Worm (Caenorhabditis elegans): ENCODE measurements around the gene F21A3.4.

The F21A3.4 gene

DNA sequence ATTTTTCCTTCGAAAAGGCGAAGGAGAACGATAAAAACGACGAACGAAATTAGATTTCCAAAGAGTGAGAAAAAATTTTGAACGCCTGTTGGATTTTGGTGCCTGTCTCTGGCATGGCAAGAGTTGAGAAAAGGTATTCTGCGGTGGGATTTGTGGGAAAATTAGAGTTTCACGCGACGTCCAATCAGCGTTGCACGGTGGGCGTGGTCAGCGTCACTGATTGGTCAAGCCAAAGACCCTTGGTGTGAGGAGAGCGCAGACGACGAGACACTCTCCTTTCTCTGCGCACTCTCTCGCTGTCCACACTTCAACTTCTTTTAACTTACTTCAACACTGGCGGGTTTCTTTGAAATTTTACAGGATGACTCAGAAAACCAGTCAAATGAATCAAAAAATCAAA lies 26.1 kb downstream of the F21A3.4 start:
- TF ChIP-seq ref-1 (GFP tag; conservative IDR thresholded peaks at IDR 0.05), result no peak
- TF ChIP-seq T22C8.4 (GFP tag; IDR thresholded peaks at IDR 0.05), result no peak
- no peak for TF ChIP-seq ztf-23 (GFP tag; IDR thresholded peaks at IDR 0.05)
- no peak for TF ChIP-seq tab-1 (GFP tag; IDR thresholded peaks at IDR 0.05)
- TF ChIP-seq ztf-29 (GFP tag; IDR thresholded peaks at IDR 0.05), result no peak
- no peak for TF ChIP-seq cog-1 (tag; optimal IDR thresholded peaks at IDR 0.05)
- no peak for TF ChIP-seq med-1 (GFP tag; optimal IDR thresholded peaks at IDR 0.05; ENCODE audit: insufficient read depth)
- TF ChIP-seq klf-2 (GFP tag; conservative IDR thresholded peaks at IDR 0.05), result no peak
- TF ChIP-seq flt-1 (GFP tag; IDR thresholded peaks at IDR 0.05), result no peak

- no peak for TF ChIP-seq tab-1 (GFP tag; IDR thresholded peaks at IDR 0.05)
- no peak for TF ChIP-seq flt-1 (GFP tag; IDR thresholded peaks at IDR 0.05)
- no peak for TF ChIP-seq cog-1 (tag; optimal IDR thresholded peaks at IDR 0.05)
- TF ChIP-seq ztf-23 (GFP tag; IDR thresholded peaks at IDR 0.05), result no peak
Observed at ce11 chrV:15563477-15563876, 27.1 kb downstream of the F21A3.4 start.

ce11 chrV:15563985-15564384 lies 27.6 kb downstream of the F21A3.4 start:
- no peak for TF ChIP-seq cog-1 (tag; optimal IDR thresholded peaks at IDR 0.05)
- TF ChIP-seq klf-2 (GFP tag; conservative IDR thresholded peaks at IDR 0.05), result no peak
- TF ChIP-seq ztf-29 (GFP tag; IDR thresholded peaks at IDR 0.05), result no peak
- no peak for TF ChIP-seq T22C8.4 (GFP tag; IDR thresholded peaks at IDR 0.05)
- no peak for TF ChIP-seq ref-1 (GFP tag; conservative IDR thresholded peaks at IDR 0.05)
- no peak for TF ChIP-seq ztf-23 (GFP tag; IDR thresholded peaks at IDR 0.05)
- TF ChIP-seq flt-1 (GFP tag; IDR thresholded peaks at IDR 0.05), result no peak
- no peak for TF ChIP-seq med-1 (GFP tag; optimal IDR thresholded peaks at IDR 0.05; ENCODE audit: insufficient read depth)
- TF ChIP-seq tab-1 (GFP tag; IDR thresholded peaks at IDR 0.05), result no peak

DNA sequence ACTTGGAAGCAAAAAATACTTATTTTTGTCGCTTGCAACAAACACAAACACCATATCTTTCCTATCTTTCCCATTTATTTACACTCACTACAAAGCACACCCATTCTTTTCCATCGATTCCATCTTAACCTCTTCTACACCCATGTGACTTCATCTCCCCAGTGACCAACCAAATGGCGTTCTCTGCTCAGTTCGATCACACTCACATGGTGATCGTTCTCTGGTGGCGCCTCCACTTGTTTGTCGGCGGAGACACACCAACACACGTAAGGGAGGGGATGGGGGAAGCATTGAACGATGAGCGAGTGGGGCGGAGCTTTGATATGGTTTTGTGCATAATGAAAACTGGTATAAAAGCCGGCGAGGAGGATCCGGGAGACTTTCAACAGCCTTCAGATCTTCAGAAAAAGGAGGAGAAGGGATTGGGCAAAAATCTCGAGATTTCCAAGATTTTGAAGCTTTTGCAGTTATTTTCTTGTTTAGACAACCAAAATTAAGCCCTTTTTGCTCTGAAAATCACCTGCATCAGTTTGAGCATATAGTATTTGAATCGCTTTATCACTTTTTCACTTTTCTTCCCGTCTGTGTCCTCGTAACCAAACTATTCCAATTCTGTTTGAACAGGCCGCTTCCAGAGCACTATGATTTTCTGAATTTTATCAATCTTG lies 30.2 kb downstream of the F21A3.4 start:
- no peak for TF ChIP-seq cog-1 (tag; optimal IDR thresholded peaks at IDR 0.05)
- no peak for TF ChIP-seq med-1 (GFP tag; optimal IDR thresholded peaks at IDR 0.05; ENCODE audit: insufficient read depth)
- no peak for TF ChIP-seq flt-1 (GFP tag; IDR thresholded peaks at IDR 0.05)
- no peak for TF ChIP-seq ztf-23 (GFP tag; IDR thresholded peaks at IDR 0.05)
- TF ChIP-seq ztf-29 (GFP tag; IDR thresholded peaks at IDR 0.05), result no peak
- no peak for TF ChIP-seq tab-1 (GFP tag; IDR thresholded peaks at IDR 0.05)
- TF ChIP-seq T22C8.4 (GFP tag; IDR thresholded peaks at IDR 0.05), result no peak
- no peak for TF ChIP-seq klf-2 (GFP tag; conservative IDR thresholded peaks at IDR 0.05)
- TF ChIP-seq ref-1 (GFP tag; conservative IDR thresholded peaks at IDR 0.05), result no peak

ce11 chrV:15567344-15567804 lies 31.0 kb downstream of the F21A3.4 start, which contains the start of gene acs-2:
TSS of gene acs-2 (plus strand) at chrV:15567394.
- TF ChIP-seq ztf-23 (GFP tag; IDR thresholded peaks at IDR 0.05) (no peak), flt-1 (GFP tag; IDR thresholded peaks at IDR 0.05) (no peak), cog-1 (tag; optimal IDR thresholded peaks at IDR 0.05) (no peak), tab-1 (GFP tag; IDR thresholded peaks at IDR 0.05) (no peak), ref-1 (GFP tag; conservative IDR thresholded peaks at IDR 0.05) (no peak), ztf-29 (GFP tag; IDR thresholded peaks at IDR 0.05) (no peak), klf-2 (GFP tag; conservative IDR thresholded peaks at IDR 0.05) (no peak), med-1 (GFP tag; optimal IDR thresholded peaks at IDR 0.05; ENCODE audit: insufficient read depth) (no peak), T22C8.4 (GFP tag; IDR thresholded peaks at IDR 0.05) (no peak)

DNA sequence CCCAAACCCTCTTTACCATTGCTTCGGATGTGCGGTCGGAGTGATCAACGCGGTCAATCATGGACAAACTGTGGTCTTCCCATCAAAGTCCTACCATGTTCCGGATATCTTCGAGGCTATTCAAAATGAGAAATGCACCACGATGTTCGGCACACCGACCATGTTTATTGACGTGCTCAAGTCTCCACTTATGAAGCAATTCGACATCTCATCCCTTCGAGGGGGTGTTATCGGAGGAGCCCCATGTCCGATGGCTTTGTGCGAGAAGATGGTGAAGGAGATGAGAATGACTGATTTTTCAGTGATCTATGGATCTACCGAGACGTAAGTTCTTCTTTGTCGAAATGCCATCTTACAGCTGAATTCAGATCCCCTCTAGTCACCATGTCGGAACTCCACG lies 32.0 kb downstream of the F21A3.4 start:
- no peak for TF ChIP-seq med-1 (GFP tag; optimal IDR thresholded peaks at IDR 0.05; ENCODE audit: insufficient read depth)
- no peak for TF ChIP-seq ref-1 (GFP tag; conservative IDR thresholded peaks at IDR 0.05)
- TF ChIP-seq ztf-23 (GFP tag; IDR thresholded peaks at IDR 0.05), result no peak
- no peak for TF ChIP-seq flt-1 (GFP tag; IDR thresholded peaks at IDR 0.05)
- TF ChIP-seq klf-2 (GFP tag; conservative IDR thresholded peaks at IDR 0.05), result no peak

DNA sequence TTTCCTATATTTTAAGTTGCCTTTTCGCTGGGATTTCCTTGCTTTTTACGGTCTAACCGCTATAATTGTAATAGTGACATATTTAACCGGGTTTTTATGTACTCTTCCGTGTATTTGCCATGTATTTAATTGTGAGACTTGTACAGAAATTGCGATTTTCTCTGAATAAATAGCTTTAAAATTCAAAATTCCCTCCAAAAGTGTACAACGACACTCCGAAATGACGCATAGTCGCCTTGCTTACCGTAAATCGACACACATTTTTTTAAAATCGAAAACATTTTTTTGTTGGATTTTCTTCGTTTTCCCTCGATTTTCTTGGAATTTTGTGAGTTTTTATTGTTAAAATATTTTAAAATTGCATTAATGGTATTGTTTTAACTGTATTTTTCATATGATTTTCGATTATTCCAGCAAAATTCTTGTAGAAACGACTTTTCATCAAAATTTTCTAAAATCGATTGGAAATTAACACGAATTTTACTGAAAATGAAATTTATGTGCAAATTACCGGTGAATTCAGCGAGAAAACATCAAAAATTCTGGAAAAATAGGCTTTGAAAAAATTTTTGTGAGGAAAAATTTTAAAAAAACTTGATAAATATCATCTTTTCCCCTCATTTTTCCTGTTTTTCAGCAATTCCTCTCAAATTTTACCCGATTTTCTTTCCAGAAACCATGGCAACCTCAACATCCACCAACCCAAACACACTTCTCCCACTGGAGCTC lies 33.4 kb downstream of the F21A3.4 start, which contains the start of gene lsm-5:
Gene lsm-5 (plus strand): TSS at position 679 of the 729 bp plus-strand sequence.
- TF ChIP-seq med-1 (GFP tag; optimal IDR thresholded peaks at IDR 0.05; ENCODE audit: insufficient read depth) (no peak), ztf-29 (GFP tag; IDR thresholded peaks at IDR 0.05) (no peak), ref-1 (GFP tag; conservative IDR thresholded peaks at IDR 0.05) (no peak), T22C8.4 (GFP tag; IDR thresholded peaks at IDR 0.05) (no peak), tab-1 (GFP tag; IDR thresholded peaks at IDR 0.05) (no peak), ztf-23 (GFP tag; IDR thresholded peaks at IDR 0.05) (no peak), cog-1 (tag; optimal IDR thresholded peaks at IDR 0.05) (no peak), klf-2 (GFP tag; conservative IDR thresholded peaks at IDR 0.05) (no peak), flt-1 (GFP tag; IDR thresholded peaks at IDR 0.05) (no peak)

- TF ChIP-seq klf-2 (GFP tag; conservative IDR thresholded peaks at IDR 0.05) (no peak), med-1 (GFP tag; optimal IDR thresholded peaks at IDR 0.05; ENCODE audit: insufficient read depth) (no peak), T22C8.4 (GFP tag; IDR thresholded peaks at IDR 0.05) (no peak), ref-1 (GFP tag; conservative IDR thresholded peaks at IDR 0.05) (no peak), ztf-23 (GFP tag; IDR thresholded peaks at IDR 0.05) (no peak), flt-1 (GFP tag; IDR thresholded peaks at IDR 0.05) (no peak), tab-1 (GFP tag; IDR thresholded peaks at IDR 0.05) (no peak), ztf-29 (GFP tag; IDR thresholded peaks at IDR 0.05) (no peak), cog-1 (tag; optimal IDR thresholded peaks at IDR 0.05) (no peak)
Observed at ce11 chrV:15571006-15571526, 34.6 kb downstream of the F21A3.4 start, which contains the start of gene fbxa-95. TSS of gene fbxa-95 (plus strand) at chrV:15571476.

DNA sequence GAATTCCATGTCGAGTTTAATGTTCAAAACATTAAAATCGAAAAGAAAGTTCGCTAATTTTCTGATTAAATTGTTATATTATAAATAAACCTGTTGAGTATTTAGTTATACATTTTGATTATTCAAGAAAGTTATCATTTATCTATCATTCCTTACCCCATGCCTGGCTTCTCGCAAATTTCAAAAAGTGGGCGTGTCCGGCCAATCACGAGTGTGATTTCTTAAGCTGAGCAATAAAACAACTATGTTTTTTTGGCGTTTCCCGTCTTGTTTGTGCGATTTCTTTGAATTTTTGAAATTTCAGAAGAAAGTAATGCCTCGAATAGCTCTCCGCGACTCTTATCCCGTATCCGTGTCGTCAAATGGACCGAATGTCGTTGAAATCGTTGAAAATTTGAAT lies 36.2 kb downstream of the F21A3.4 start, which contains the start of gene fbxa-94:
Gene fbxa-94 (plus strand): TSS at position 301 of the 400 bp plus-strand sequence.
- no peak for TF ChIP-seq ztf-29 (GFP tag; IDR thresholded peaks at IDR 0.05)
- no peak for TF ChIP-seq klf-2 (GFP tag; conservative IDR thresholded peaks at IDR 0.05)
- no peak for TF ChIP-seq cog-1 (tag; optimal IDR thresholded peaks at IDR 0.05)
- TF ChIP-seq flt-1 (GFP tag; IDR thresholded peaks at IDR 0.05), result no peak
